Fruit fly (Drosophila melanogaster): Measurements from ENCODE around the gene CG9737.

The CG9737 gene

DNA sequence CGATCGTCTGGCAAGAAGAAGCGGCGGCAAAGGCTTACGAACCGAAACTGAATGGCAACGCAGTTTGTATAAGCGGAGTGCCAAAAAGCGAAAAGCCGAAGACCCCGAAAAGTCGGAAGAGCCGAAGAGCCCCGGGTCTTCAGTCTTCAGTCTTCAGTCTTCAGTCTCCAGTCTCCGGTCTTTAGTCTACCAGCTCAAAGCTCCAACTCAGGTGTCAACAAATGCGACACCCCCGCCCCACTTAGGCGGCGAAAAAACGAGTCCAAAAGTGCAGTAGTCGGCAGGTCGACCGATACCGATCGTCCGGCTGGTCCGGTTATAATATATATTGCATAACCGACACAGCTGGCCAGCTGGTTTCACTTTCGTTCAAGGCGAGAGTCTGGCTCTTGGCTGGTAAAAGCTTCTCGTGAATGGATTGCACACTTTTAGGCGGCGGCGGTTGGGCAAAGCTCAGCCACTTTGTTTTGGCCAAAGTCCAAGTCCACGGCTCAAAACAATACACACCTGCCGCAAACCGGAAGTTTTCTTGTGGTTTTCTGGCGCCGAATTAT lies at the start of gene CG9737:
Gene CG9737 (minus strand): TSS at position 51 of the 554 bp plus-strand sequence.
- no peak for TF ChIP-seq noc (tag; optimal IDR thresholded peaks at IDR 0.05)

DNA sequence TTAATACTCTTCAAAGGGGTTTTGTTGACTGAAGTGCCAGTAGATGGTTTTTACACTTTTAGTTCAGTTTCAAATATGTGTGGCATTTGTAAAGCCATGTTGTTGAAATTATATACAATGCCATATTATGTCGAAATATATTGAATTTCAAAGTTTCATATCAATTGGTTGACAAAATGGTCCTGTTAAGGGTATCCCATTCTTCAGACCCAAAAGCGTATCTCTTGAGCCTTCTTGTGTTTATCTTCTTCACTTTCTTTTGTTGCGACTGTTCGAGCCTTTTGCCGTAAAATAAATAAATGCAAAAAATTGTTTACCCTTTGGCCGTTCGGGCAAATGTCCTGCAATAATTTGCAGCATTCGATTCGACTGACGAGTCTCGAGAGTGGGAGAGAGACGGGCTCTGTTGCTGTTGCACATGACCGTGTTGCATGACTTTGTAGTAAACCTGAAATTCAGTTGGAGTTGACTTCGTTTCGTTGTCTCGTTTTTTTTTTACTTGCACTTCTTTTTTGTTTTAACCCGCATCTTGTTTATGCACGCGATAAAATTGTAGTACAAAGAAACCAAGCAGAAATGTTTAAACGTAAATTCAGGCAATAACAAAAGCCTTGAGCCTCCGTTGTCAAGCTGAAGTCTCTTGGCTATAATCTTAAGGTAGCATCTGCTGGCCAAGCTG lies 46.1 kb upstream of the CG9737 start:
- no peak for TF ChIP-seq noc (tag; optimal IDR thresholded peaks at IDR 0.05)

DNA sequence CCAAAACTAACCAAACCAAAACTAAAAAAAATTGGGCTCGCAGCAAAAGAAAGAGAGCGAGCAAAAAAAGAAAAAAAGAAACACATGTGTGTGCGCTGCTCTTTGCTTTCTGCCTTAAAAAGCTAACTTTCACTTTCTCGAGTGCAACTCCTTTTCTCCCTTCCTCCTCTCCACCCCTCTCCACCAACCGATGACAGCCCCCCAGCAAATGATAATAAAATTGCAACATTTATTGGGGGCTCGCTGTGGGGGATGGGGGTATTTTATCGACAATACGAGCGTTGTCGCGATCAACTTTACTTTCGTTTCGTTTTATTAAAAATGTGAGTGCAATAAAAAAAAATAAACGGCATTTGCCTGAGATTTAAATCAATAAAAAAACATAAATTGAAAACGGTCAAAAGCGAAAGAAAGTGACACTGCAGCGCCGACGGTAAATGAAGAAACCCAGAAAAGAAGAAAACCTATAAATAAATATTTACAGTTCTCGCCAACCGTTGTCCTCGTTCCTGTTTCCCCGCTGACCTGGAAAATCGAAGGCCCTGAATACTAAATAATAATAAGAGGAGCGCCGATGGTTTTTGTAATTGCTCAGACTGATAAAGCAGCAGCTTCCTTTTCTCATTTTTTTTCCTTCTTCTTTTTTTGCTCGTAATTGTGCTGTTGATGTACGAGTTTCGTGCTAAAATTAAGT lies 45.4 kb upstream of the CG9737 start:
- TF ChIP-seq noc (tag; optimal IDR thresholded peaks at IDR 0.05): no peak

DNA sequence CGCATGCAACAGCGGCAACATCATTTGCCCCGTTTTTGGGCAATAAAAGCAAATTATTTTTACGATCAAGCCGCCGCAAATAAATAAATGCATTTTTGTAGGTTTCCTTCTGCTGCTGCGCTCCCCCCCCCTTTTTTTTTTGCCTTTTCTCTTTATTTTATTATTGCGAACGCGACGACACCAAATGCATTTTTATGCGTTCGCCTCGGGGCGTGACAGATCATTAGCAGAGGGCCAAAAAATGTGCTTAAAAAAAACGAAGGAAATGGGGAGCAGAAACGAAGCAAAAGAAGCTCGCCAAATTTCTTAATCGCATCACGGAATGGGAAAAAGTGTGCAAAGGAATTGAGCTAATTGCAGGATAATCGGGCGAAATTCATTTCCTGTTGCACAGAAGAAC lies 44.3 kb upstream of the CG9737 start:
- no peak for TF ChIP-seq noc (tag; optimal IDR thresholded peaks at IDR 0.05)

- TF ChIP-seq noc (tag; optimal IDR thresholded peaks at IDR 0.05): no peak
These were observed 43.2 kb upstream of the CG9737 start for dm6 chr3R:30286347-30286746.

DNA sequence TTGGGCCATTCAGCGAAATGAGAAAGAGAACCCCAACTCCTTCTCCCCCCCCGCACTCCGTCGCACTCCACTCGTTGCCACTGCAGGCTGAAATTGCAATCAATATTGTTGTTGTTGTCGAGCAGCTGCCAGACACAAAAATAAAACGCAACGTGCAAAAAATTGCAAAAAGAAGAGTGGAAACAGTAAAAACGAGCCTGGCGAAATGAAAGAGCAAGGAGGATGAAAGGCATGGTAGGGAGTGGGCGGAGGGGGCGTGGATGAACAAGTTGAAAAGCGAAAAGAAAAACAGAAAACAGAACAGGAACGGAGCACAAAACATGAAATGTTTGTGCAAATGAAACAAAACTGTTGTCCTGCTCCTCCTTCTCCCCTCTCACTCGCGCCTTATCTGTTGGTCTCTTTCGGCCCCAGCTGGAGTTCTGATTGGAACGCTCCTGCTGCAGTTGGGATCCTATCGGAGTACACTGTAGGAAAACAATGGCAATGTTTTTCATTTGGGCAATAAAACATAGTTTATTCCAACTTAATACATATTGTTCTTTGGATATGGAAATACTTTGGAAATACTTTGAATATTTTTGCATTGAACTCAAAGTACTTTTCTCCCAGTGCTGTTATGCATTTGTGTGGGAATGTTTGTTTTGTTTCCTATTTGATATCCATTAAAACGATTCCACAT lies 42.0 kb upstream of the CG9737 start:
- TF ChIP-seq noc (tag; optimal IDR thresholded peaks at IDR 0.05): no peak

- no peak for TF ChIP-seq noc (tag; optimal IDR thresholded peaks at IDR 0.05)
These were observed 41.5 kb upstream of the CG9737 start for dm6 chr3R:30284573-30284972.

DNA sequence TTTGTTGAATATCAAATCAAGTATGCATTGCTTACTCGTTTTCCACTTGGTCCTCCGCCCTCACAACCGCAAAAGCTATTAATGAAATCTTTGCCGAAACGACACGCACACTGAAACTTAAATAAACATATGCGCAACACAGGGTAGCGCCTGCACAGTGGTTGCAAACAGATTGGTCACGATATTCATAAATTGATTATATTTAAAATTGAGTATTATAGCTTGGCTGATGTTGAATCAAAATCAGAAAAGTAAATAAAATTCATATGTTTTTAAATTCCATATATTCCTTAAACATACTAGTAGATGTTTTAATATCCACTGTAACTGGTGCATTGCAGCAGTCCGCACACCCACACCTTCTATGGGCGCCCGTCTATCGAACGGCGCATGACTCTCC lies 40.8 kb upstream of the CG9737 start:
- TF ChIP-seq noc (tag; optimal IDR thresholded peaks at IDR 0.05): no peak

DNA sequence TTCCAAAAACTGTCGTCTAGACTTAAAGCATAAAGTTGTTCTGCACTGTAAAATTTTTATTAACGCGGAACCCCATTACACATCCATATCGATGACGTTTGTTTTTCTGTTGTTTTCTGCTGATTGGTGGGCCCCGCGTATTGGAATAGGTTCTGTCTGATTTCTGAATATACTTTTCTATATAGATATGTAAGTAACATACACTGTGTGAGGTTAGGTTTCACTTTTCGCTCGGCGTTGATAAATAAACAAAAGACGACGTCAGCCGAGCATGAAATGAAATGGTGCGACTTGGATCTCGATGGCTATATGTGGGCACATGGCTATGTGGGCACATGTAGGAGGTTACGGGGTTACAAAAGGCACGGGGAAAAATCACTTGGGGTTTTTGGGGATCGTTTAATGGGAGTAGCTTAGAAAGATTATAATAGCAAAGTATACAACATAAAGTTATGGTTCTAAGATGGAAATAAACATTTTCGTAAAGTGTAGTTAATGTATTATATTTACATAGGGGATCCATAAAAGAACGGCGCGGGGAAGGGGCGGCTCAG lies 40.0 kb upstream of the CG9737 start:
- TF ChIP-seq noc (tag; optimal IDR thresholded peaks at IDR 0.05): no peak

dm6 chr3R:30282478-30282877 lies 39.4 kb upstream of the CG9737 start:
- no peak for TF ChIP-seq noc (tag; optimal IDR thresholded peaks at IDR 0.05)

DNA sequence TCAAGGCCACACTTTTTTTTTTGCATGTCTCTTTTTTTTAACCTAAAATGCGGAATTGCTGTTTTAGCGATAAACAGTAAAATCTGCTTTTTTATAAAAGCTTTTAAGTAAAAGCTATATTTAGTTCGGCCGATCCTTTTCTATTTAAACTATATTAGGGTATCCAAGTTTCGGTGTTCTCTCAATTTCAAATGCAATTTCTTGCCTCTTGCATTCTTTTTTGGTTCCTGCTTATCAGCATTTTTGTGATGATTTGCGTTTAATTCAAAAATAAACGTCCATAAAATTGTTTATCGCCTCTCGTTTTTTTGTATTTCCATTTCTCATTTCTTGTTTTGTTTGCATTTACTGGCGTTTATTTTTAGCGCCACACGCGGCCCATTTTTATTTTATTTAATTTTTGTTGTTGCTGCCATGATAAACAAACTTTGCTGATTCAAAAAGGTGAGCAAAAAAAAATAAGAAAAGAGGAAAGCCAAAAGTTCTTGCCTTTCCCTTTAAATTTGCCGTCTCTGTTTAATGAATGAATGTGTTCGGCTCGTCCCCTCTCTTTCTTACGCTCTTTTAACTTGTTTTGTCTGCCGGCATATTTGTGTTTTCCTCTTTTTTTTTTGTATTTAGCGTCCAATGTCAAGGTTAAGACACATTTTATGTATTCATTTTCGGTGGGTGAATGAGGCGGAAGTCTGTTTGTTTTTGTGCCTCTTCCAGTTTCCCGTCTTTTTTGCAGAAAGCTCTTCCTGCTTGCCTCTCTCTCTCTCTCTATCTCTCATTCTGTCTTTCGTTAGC lies 38.4 kb upstream of the CG9737 start:
- peak; percentile 47 for TF ChIP-seq noc (tag; optimal IDR thresholded peaks at IDR 0.05)

DNA sequence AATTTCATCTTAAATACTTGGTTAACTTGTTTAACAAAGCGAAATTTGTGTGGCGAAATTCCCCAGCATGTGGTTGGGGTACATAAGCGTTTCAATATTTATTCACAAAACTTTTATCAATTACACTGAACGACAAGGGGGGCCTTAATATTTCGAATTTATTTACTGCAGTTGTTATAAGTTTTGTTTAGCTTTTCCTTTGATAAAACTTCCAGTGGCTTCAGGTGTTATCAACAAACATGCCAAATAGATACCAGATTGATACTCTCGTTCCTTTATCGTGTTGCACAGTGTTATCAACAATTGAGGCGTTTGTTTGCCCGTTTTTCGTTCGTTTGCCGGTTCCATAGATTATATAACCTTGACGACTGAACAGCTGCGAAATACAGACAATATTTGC lies 37.2 kb upstream of the CG9737 start:
- TF ChIP-seq noc (tag; optimal IDR thresholded peaks at IDR 0.05): peak; percentile 77

dm6 chr3R:30277700-30278099 lies 34.6 kb upstream of the CG9737 start, which contains the start of gene heca:
Gene heca, plus strand, starts transcription at chr3R:30277932.
- TF ChIP-seq noc (tag; optimal IDR thresholded peaks at IDR 0.05): no peak

DNA sequence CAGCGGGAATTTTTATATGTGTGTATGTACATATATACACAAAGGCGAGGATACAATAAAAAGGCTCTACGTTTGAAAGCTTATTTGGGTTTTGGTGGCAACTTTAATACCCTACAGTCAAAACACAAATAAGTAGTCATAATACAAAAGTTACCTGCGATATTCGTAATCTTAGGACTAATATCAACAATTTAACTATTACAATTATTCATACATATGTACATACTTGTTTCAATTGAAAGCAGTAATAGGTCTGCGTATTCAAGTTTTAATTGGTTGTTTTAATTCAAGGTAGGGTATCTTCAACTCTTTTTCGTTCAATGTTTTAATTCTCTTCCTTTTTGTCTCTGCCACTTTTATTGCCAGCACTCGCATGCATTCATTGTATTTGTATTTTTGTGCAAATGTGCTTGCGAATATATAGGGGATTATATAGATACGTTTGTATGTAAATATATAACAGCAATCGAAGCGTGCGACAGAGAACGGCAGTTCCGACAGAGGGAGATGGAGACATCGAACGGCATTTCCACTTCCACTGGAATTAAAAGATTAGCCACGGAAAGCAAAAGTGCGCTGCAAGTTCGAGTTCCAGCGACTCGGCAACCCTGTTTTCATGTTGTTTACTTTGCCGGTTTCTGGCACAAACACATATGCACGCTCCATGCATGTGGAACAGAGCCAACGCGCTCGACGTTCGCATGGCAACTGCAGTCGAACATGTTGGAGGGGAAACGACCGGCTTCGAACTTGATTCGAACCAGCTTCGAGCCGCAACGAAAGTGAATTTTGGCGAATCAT lies 33.6 kb upstream of the CG9737 start:
- no peak for TF ChIP-seq noc (tag; optimal IDR thresholded peaks at IDR 0.05)

DNA sequence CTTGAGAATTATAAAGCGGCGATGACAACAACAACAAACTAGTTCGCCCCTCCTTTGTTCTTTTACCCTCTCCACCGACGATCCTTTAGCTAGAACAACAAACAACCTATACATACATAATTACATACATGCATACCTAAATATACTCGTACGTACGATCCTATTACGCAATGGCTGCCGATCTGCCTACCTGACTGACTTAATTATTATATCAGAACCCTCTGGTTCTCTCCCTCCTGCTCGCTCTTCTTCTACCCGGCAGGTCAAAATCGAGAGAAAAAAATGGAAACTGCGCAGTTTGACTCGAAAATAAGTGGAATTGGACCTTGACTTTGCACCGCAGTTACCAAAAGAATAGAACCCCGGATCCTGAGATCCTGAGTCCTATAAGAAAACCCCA lies 32.9 kb upstream of the CG9737 start:
- TF ChIP-seq noc (tag; optimal IDR thresholded peaks at IDR 0.05): no peak
